Fruit fly (Drosophila melanogaster): ENCODE measurements around the gene CG32647.

CG32647 gene

dm6 chrX:12740441-12740840 is 44.3 kb downstream of the CG32647 start:
- TF ChIP-seq CG7045 (GFP tag; optimal IDR thresholded peaks at IDR 0.05): no peak
- no peak for TF ChIP-seq CG14711 (tag; optimal IDR thresholded peaks at IDR 0.05)
- no peak for TF ChIP-seq Crg-1 (GFP tag; optimal IDR thresholded peaks at IDR 0.05)
- TF ChIP-seq Clk (GFP tag; optimal IDR thresholded peaks at IDR 0.05): no peak
- no peak for TF ChIP-seq pad (GFP tag; optimal IDR thresholded peaks at IDR 0.05)
- no peak for TF ChIP-seq tj (GFP tag; optimal IDR thresholded peaks at IDR 0.05)
- TF ChIP-seq CG5204 (GFP tag; optimal IDR thresholded peaks at IDR 0.05): no peak
- TF ChIP-seq Hr96 (GFP tag; optimal IDR thresholded peaks at IDR 0.05): no peak
- no peak for TF ChIP-seq kay (GFP tag; ENCODE audit: borderline replicate concordance)
- TF ChIP-seq CG33017 (tag; optimal IDR thresholded peaks at IDR 0.05): no peak
- no peak for TF ChIP-seq CG11617 (GFP tag; optimal IDR thresholded peaks at IDR 0.05)
- no peak for TF ChIP-seq Mnt (GFP tag; optimal IDR thresholded peaks at IDR 0.05)

dm6 chrX:12739789-12740188 is 45.0 kb downstream of the CG32647 start:
- TF ChIP-seq Crg-1 (GFP tag; optimal IDR thresholded peaks at IDR 0.05): no peak
- TF ChIP-seq Clk (GFP tag; optimal IDR thresholded peaks at IDR 0.05): no peak
- no peak for TF ChIP-seq pad (GFP tag; optimal IDR thresholded peaks at IDR 0.05)
- no peak for TF ChIP-seq bab1 (GFP tag; optimal IDR thresholded peaks at IDR 0.05)
- TF ChIP-seq CG14711 (tag; optimal IDR thresholded peaks at IDR 0.05): no peak
- no peak for TF ChIP-seq ovo (GFP tag; optimal IDR thresholded peaks at IDR 0.05)
- no peak for TF ChIP-seq tj (GFP tag; optimal IDR thresholded peaks at IDR 0.05)
- no peak for TF ChIP-seq Hr96 (GFP tag; optimal IDR thresholded peaks at IDR 0.05)
- TF ChIP-seq CG11617 (GFP tag; optimal IDR thresholded peaks at IDR 0.05): no peak

dm6 chrX:12739047-12739446 is 45.7 kb downstream of the CG32647 start:
- peak; percentile 12 for TF ChIP-seq CG7101 (tag; optimal IDR thresholded peaks at IDR 0.05)
- TF ChIP-seq pad (GFP tag; optimal IDR thresholded peaks at IDR 0.05): peak; percentile 15
- no peak for TF ChIP-seq toe (GFP tag; optimal IDR thresholded peaks at IDR 0.05)
- TF ChIP-seq cnc (optimal IDR thresholded peaks at IDR 0.05): no peak

- TF ChIP-seq CG7101 (tag; optimal IDR thresholded peaks at IDR 0.05): peak; percentile 75
- TF ChIP-seq bab1 (GFP tag; optimal IDR thresholded peaks at IDR 0.05): peak; percentile 55
- TF ChIP-seq CG5204 (GFP tag; optimal IDR thresholded peaks at IDR 0.05): peak; percentile 32
- TF ChIP-seq CG11617 (GFP tag; optimal IDR thresholded peaks at IDR 0.05): peak; percentile 59
- no peak for TF ChIP-seq Hr96 (GFP tag; optimal IDR thresholded peaks at IDR 0.05)
- TF ChIP-seq CG33017 (tag; optimal IDR thresholded peaks at IDR 0.05): peak; percentile 20
- peak; percentile 66 for TF ChIP-seq CG14711 (tag; optimal IDR thresholded peaks at IDR 0.05)
- TF ChIP-seq CG7045 (GFP tag; optimal IDR thresholded peaks at IDR 0.05): no peak
- no peak for TF ChIP-seq CG1620 (GFP tag; optimal IDR thresholded peaks at IDR 0.05)
Observed at dm6 chrX:12737735-12738390, 46.9 kb downstream of the CG32647 start.

dm6 chrX:12737057-12737734 is 47.6 kb downstream of the CG32647 start:
- TF ChIP-seq CG11617 (GFP tag; optimal IDR thresholded peaks at IDR 0.05): peak; percentile 67
- peak; percentile 4 for TF ChIP-seq CG5204 (GFP tag; optimal IDR thresholded peaks at IDR 0.05)
- TF ChIP-seq toe (GFP tag; optimal IDR thresholded peaks at IDR 0.05): peak; percentile 59
- TF ChIP-seq Mnt (GFP tag; optimal IDR thresholded peaks at IDR 0.05): peak; percentile 76
- TF ChIP-seq Hr96 (GFP tag; optimal IDR thresholded peaks at IDR 0.05): no peak
- TF ChIP-seq CG7045 (GFP tag; optimal IDR thresholded peaks at IDR 0.05): peak; percentile 47
- peak; percentile 25 for TF ChIP-seq bab1 (GFP tag; optimal IDR thresholded peaks at IDR 0.05)
- no peak for TF ChIP-seq cnc (optimal IDR thresholded peaks at IDR 0.05)
- peak; percentile 57 for TF ChIP-seq CG33017 (tag; optimal IDR thresholded peaks at IDR 0.05)
- TF ChIP-seq CG12768 (GFP tag; optimal IDR thresholded peaks at IDR 0.05): peak; percentile 86
- TF ChIP-seq CG1620 (GFP tag; optimal IDR thresholded peaks at IDR 0.05): peak; percentile 56
- peak; percentile 59 for TF ChIP-seq Crg-1 (GFP tag; optimal IDR thresholded peaks at IDR 0.05)
- peak; percentile 75 for TF ChIP-seq pad (GFP tag; optimal IDR thresholded peaks at IDR 0.05)
- TF ChIP-seq CG7101 (tag; optimal IDR thresholded peaks at IDR 0.05): peak; percentile 40
- TF ChIP-seq ovo (GFP tag; optimal IDR thresholded peaks at IDR 0.05): peak; percentile 85
- peak; percentile 86 for TF ChIP-seq cic (GFP tag; optimal IDR thresholded peaks at IDR 0.05)
- TF ChIP-seq tj (GFP tag; optimal IDR thresholded peaks at IDR 0.05): peak; percentile 82
- no peak for TF ChIP-seq kay (GFP tag; ENCODE audit: borderline replicate concordance)
- peak; percentile 39 for TF ChIP-seq Clk (GFP tag; optimal IDR thresholded peaks at IDR 0.05)
- TF ChIP-seq CG14711 (tag; optimal IDR thresholded peaks at IDR 0.05): peak; percentile 42

dm6 chrX:12735478-12736428 is 49.0 kb downstream of the CG32647 start:
- TF ChIP-seq toe (GFP tag; optimal IDR thresholded peaks at IDR 0.05): peak; percentile 73
- TF ChIP-seq CG12768 (GFP tag; optimal IDR thresholded peaks at IDR 0.05): peak; percentile 82
- peak; percentile 77 for TF ChIP-seq kay (GFP tag; ENCODE audit: borderline replicate concordance)
- peak; percentile 78 for TF ChIP-seq cic (GFP tag; optimal IDR thresholded peaks at IDR 0.05)
- peak; percentile 93 for TF ChIP-seq Hr96 (GFP tag; optimal IDR thresholded peaks at IDR 0.05)
- TF ChIP-seq CG7101 (tag; optimal IDR thresholded peaks at IDR 0.05): peak; percentile 93
- TF ChIP-seq CG1620 (GFP tag; optimal IDR thresholded peaks at IDR 0.05): peak; percentile 87
- TF ChIP-seq ovo (GFP tag; optimal IDR thresholded peaks at IDR 0.05): peak; percentile 97
- TF ChIP-seq cnc (optimal IDR thresholded peaks at IDR 0.05): peak; percentile 98 to 100
- peak; percentile 76 for TF ChIP-seq Mnt (GFP tag; optimal IDR thresholded peaks at IDR 0.05)
- TF ChIP-seq CG11617 (GFP tag; optimal IDR thresholded peaks at IDR 0.05): peak; percentile 95
- peak; percentile 86 for TF ChIP-seq CG7045 (GFP tag; optimal IDR thresholded peaks at IDR 0.05)
- peak; percentile 91 for TF ChIP-seq Crg-1 (GFP tag; optimal IDR thresholded peaks at IDR 0.05)
- TF ChIP-seq tj (GFP tag; optimal IDR thresholded peaks at IDR 0.05): peak; percentile 60
- peak; percentile 77 for TF ChIP-seq CG14711 (tag; optimal IDR thresholded peaks at IDR 0.05)
- peak; percentile 88 for TF ChIP-seq CG5204 (GFP tag; optimal IDR thresholded peaks at IDR 0.05)
- TF ChIP-seq pad (GFP tag; optimal IDR thresholded peaks at IDR 0.05): peak; percentile 90
- peak; percentile 90 for TF ChIP-seq bab1 (GFP tag; optimal IDR thresholded peaks at IDR 0.05)
- TF ChIP-seq CG33017 (tag; optimal IDR thresholded peaks at IDR 0.05): peak; percentile 75
- TF ChIP-seq Clk (GFP tag; optimal IDR thresholded peaks at IDR 0.05): peak; percentile 78
